Fruit fly (Drosophila melanogaster): ENCODE measurements around the gene CG7049.

CG7049 gene

dm6 chr3L:211200-211599 lies 35.2 kb upstream of the CG7049 start, which contains the start of gene Prp4k (continued):
- TF ChIP-seq lmd (GFP tag; IDR thresholded peaks at IDR 0.05) (no peak), sqz (GFP tag; optimal IDR thresholded peaks at IDR 0.05) (no peak), CG7745 (tag; optimal IDR thresholded peaks at IDR 0.05) (no peak), Gsc (GFP tag; IDR thresholded peaks at IDR 0.05) (no peak), CG14710 (tag; optimal IDR thresholded peaks at IDR 0.05) (peak; percentile 37), CG18764 (GFP tag; optimal IDR thresholded peaks at IDR 0.05) (no peak), D19B (GFP tag; optimal IDR thresholded peaks at IDR 0.05) (no peak), CG6683 (GFP tag; optimal IDR thresholded peaks at IDR 0.05) (no peak), CG15514 (GFP tag; optimal IDR thresholded peaks at IDR 0.05) (peak; percentile 39), Side (GFP tag; optimal IDR thresholded peaks at IDR 0.05) (no peak), jigr1 (GFP tag; IDR thresholded peaks at IDR 0.05) (no peak; the same call in 2 of the 3 replicates), ttk (GFP tag; IDR thresholded peaks at IDR 0.05) (no peak), CG34224 (GFP tag; IDR thresholded peaks at IDR 0.05; ENCODE audit: partially characterized antibody) (no peak), trem (tag; optimal IDR thresholded peaks at IDR 0.05) (peak; percentile 41), CG6765 (GFP tag; optimal IDR thresholded peaks at IDR 0.05) (no peak), Sin3A (optimal IDR thresholded peaks at IDR 0.05) (no peak), CG18619 (GFP tag; optimal IDR thresholded peaks at IDR 0.05) (no peak), ERR (GFP tag; optimal IDR thresholded peaks at IDR 0.05) (no peak), z (GFP tag; IDR thresholded peaks at IDR 0.05) (no peak), slp2 (GFP tag; optimal IDR thresholded peaks at IDR 0.05) (no peak), Hmx (GFP tag; optimal IDR thresholded peaks at IDR 0.05) (no peak), YL-1 (GFP tag; optimal IDR thresholded peaks at IDR 0.05) (peak; percentile 72), CG17612 (GFP tag; IDR thresholded peaks at IDR 0.05) (no peak), MBD-R2 (GFP tag; IDR thresholded peaks at IDR 0.05) (peak; percentile 61), abd-A (tag; optimal IDR thresholded peaks at IDR 0.05) (no peak), Taf1 (GFP tag; IDR thresholded peaks at IDR 0.05) (no peak), Dref (GFP tag; IDR thresholded peaks at IDR 0.05) (no peak), Awh (GFP tag; IDR thresholded peaks at IDR 0.05) (no peak), gsb (GFP tag; IDR thresholded peaks at IDR 0.05) (no peak), CG6254 (GFP tag; optimal IDR thresholded peaks at IDR 0.05) (no peak), Ets97D (GFP tag; optimal IDR thresholded peaks at IDR 0.05) (no peak), eve (GFP tag; optimal IDR thresholded peaks at IDR 0.05) (no peak), Opbp (GFP tag; IDR thresholded peaks at IDR 0.05; ENCODE audit: partially characterized antibody) (0 out of 3 replicates have a peak, but pooled peaks have one; percentile 41), bowl (GFP tag; IDR thresholded peaks at IDR 0.05) (no peak), CG15601 (tag; optimal IDR thresholded peaks at IDR 0.05) (no peak), CG17359 (tag; optimal IDR thresholded peaks at IDR 0.05) (no peak), CG4328 (GFP tag; optimal IDR thresholded peaks at IDR 0.05) (no peak), CG13775 (GFP tag; optimal IDR thresholded peaks at IDR 0.05) (no peak), BEAF-32 (GFP tag; optimal IDR thresholded peaks at IDR 0.05) (peak; percentile 11), unpg (GFP tag; optimal IDR thresholded peaks at IDR 0.05) (no peak), CG14014 (GFP tag; IDR thresholded peaks at IDR 0.05) (no peak), sens (GFP tag) (no peak), run (tag; optimal IDR thresholded peaks at IDR 0.05) (no peak), br (optimal IDR thresholded peaks at IDR 0.05) (no peak), pho (GFP tag; optimal IDR thresholded peaks at IDR 0.05) (no peak), CG3838 (GFP tag; optimal IDR thresholded peaks at IDR 0.05) (no peak), knrl (GFP tag; IDR thresholded peaks at IDR 0.05; ENCODE audit: partially characterized antibody) (no peak), Drgx (GFP tag; IDR thresholded peaks at IDR 0.05) (no peak), Ravus (GFP tag; IDR thresholded peaks at IDR 0.05) (no peak), CG11456 (GFP tag; IDR thresholded peaks at IDR 0.05) (no peak), Max (GFP tag; optimal IDR thresholded peaks at IDR 0.05) (no peak), p53 (GFP tag; optimal IDR thresholded peaks at IDR 0.05) (no peak), maf-S (GFP tag; optimal IDR thresholded peaks at IDR 0.05) (no peak)
